Comparison of ENCODE assay signal across 2 fruit fly cellular contexts in the genomic region with DNA sequence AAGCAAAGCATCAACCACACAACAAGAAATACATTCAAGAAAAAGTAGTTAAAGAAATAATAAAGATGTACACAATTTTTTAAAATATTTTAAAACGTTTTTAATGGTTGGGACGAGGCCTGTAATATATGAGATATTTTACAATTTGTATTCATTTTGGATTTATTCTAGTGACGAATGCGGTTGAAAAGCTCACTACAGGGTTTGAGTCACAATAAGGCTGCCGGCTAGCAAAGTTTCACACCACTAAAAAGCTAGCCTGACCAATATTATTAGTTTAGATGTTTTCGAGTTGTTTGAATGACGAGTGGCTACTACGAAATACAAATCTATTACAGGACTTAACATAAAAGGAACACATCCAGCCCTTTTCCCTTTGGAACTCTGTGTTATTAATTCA.
TF ChIP-seq lines count a peak whose summit lies in the region.

No protein-coding gene starts in this region.

- peak; percentile 62 for TF ChIP-seq CTCF in whole organism, embryonic (GFP tag; optimal IDR thresholded peaks at IDR 0.05; lab: Kevin White, UChicago)

TF ChIP-seq in whole organism, adult, 20 proteins besides CTCF, POLR2A, EP300 and RAD21:
- peak; percentile 28 for TF ChIP-seq kay (GFP tag; lab: Kevin White, UChicago; ENCODE audit: borderline replicate concordance)
- TF ChIP-seq CG12768 (GFP tag; optimal IDR thresholded peaks at IDR 0.05; lab: Kevin White, UChicago) = no peak

TF ChIP-seq in whole organism, embryonic, 481 proteins besides CTCF, POLR2A, EP300 and RAD21:
- TF ChIP-seq CG10321 (GFP tag; IDR thresholded peaks at IDR 0.05; lab: Robert Waterston, UW) (no peak), stc (GFP tag; IDR thresholded peaks at IDR 0.05; lab: Robert Waterston, UW) (no peak), stwl (tag; optimal IDR thresholded peaks at IDR 0.05; lab: Kevin White, UChicago) (peak; percentile 29), slou (GFP tag; optimal IDR thresholded peaks at IDR 0.05; lab: Kevin White, UChicago) (no peak), pita (GFP tag; optimal IDR thresholded peaks at IDR 0.05; lab: Kevin White, UChicago) (peak; percentile 24), jing (GFP tag; optimal IDR thresholded peaks at IDR 0.05; lab: Kevin White, UChicago) (no peak), kay (GFP tag; optimal IDR thresholded peaks at IDR 0.05; lab: Kevin White, UChicago) (no peak), NK7.1 (GFP tag; optimal IDR thresholded peaks at IDR 0.05; lab: Kevin White, UChicago) (no peak), Bgb (GFP tag; IDR thresholded peaks at IDR 0.05; lab: Robert Waterston, UW; ENCODE audit: partially characterized antibody) (peak; percentile 24; the same call in 1 of the 2 replicates), CG9932 (GFP tag; IDR thresholded peaks at IDR 0.05; lab: Robert Waterston, UW) (peak; percentile 12; the same call in 1 of the 2 replicates), D19B (GFP tag; optimal IDR thresholded peaks at IDR 0.05; lab: Kevin White, UChicago) (no peak), Elba2 (GFP tag; optimal IDR thresholded peaks at IDR 0.05; lab: Kevin White, UChicago) (no peak), CG2120 (GFP tag; optimal IDR thresholded peaks at IDR 0.05; lab: Kevin White, UChicago) (no peak), HmgZ (tag; optimal IDR thresholded peaks at IDR 0.05; lab: Kevin White, UChicago) (peak; percentile 17), CG8290 (GFP tag; optimal IDR thresholded peaks at IDR 0.05; lab: Kevin White, UChicago) (no peak), CG8290 (tag; optimal IDR thresholded peaks at IDR 0.05; lab: Kevin White, UChicago) (peak in 1 of 2 experiments; percentile 20), Meics (GFP tag; optimal IDR thresholded peaks at IDR 0.05; lab: Kevin White, UChicago) (peak; percentile 99), Med (GFP tag; lab: Kevin White, UChicago) (peak; percentile 37)

Comparison
In these comparisons a context has a peak if more than half of its experiments do, and no peak if none do; other contexts are left out.
1. Of the 1 proteins assayed by ChIP-seq in both whole organism, embryonic and whole organism, adult: peak only in whole organism, embryonic: none; only in whole organism, adult: kay; in both: none; in neither: 0.